Worm (Caenorhabditis elegans) whole organism, L1 larva: ENCODE measurements around the gene clec-79.
A peak's percentile ranks its signal among the peaks of the same experiment; 100 is the strongest.

Source experiments
- C16A3.4 ChIP-seq: fragments of 150-350 bp; optimal IDR thresholded peaks from 2 replicates; lab custom pipeline; 2014; ENCODE audit warnings: missing biosample characterization, missing genetic modification characterization
- C34B4.2 ChIP-seq: sonication (generic microtip); optimal IDR thresholded peaks from 2 replicates; lab custom pipeline; 2017; ENCODE audit warnings: mild to moderate bottlenecking, missing genetic modification characterization, missing compliant biosample characterization
- F16B12.6 ChIP-seq: fragments of 150-350 bp; optimal IDR thresholded peaks from 2 replicates; lab custom pipeline; 2014; ENCODE audit warnings: missing biosample characterization, missing genetic modification characterization
- aha-1 ChIP-seq: fragments of 150-350 bp; optimal IDR thresholded peaks from 2 replicates; lab custom pipeline; 2014; ENCODE audit warnings: missing biosample characterization, missing genetic modification characterization
- alr-1 ChIP-seq: fragments of 200-800 bp; sonication (Bioruptor generic); optimal IDR thresholded peaks from 2 replicates; lab custom pipeline; 2018; ENCODE audit warnings: borderline replicate concordance, mild to moderate bottlenecking, missing genetic modification characterization, missing compliant biosample characterization
- ceh-8 ChIP-seq: fragments of 200-800 bp; sonication (Bioruptor generic); optimal IDR thresholded peaks from 2 replicates; lab custom pipeline; 2018; ENCODE audit warnings: mild to moderate bottlenecking, missing genetic modification characterization, moderate library complexity, missing compliant biosample characterization
- ceh-88 ChIP-seq: fragments of 200-800 bp; sonication (Bioruptor generic); IDR thresholded peaks from 2 replicates; pipeline ENCODE4 v1.3.6; 2022; ENCODE audit warnings: missing genetic modification characterization, missing compliant biosample characterization
- dpl-1 ChIP-seq, 3 experiments: fragments of 150-350 bp in 2 of 3; sonication (generic microtip) in 1 of 3; optimal IDR thresholded peaks; 2 replicates each; lab custom pipeline; 2014 to 2017; ENCODE audit warnings: missing biosample characterization in 3 of 3, missing genetic modification characterization in 3 of 3, missing genetic modification reagents in 3 of 3
- dsc-1 ChIP-seq: sonication (generic microtip); optimal IDR thresholded peaks from 2 replicates; lab custom pipeline; 2016; ENCODE audit warnings: mild to moderate bottlenecking, missing genetic modification characterization, missing compliant biosample characterization
- efl-1 ChIP-seq, 4 experiments: fragments of 150-350 bp; optimal IDR thresholded peaks in 3 of 4; peaks in 1 of 4; 1 replicate in 1 of 4; 2 replicates in 3 of 4; lab custom pipeline; 2014; ENCODE audit warnings: missing biosample characterization in 2 of 4, missing genetic modification characterization in 2 of 4, missing genetic modification reagents in 2 of 4
- elt-3 ChIP-seq, 6 experiments: fragments of 150-350 bp in 1 of 6; sonication (generic microtip); optimal IDR thresholded peaks; 2 replicates each; lab custom pipeline; 2017 to 2018; ENCODE audit warnings: missing biosample characterization in 6 of 6, missing genetic modification characterization in 6 of 6, inconsistent platforms in 1 of 6
- fkh-10 ChIP-seq: sonication (generic microtip); optimal IDR thresholded peaks from 2 replicates; lab custom pipeline; 2017; ENCODE audit warnings: missing biosample characterization, missing genetic modification reagents, missing genetic modification characterization
- hlh-17 ChIP-seq: fragments of 200-800 bp; sonication (Bioruptor generic); optimal IDR thresholded peaks from 2 replicates; lab custom pipeline; 2018; ENCODE audit warnings: missing genetic modification characterization, mild to moderate bottlenecking, missing compliant biosample characterization, moderate library complexity, borderline replicate concordance
- hlh-4 ChIP-seq: sonication (generic microtip); optimal IDR thresholded peaks from 2 replicates; lab custom pipeline; 2016; ENCODE audit warnings: mild to moderate bottlenecking, missing genetic modification characterization, missing compliant biosample characterization
- hpl-2 ChIP-seq: fragments of 150-350 bp; optimal IDR thresholded peaks from 2 replicates; lab custom pipeline; 2014; ENCODE audit warnings: missing biosample characterization, missing genetic modification reagents, missing genetic modification characterization
- isw-1 ChIP-seq: fragments of 200-800 bp; sonication (Bioruptor generic); IDR thresholded peaks from 2 replicates; pipeline ENCODE4 v1.3.6; 2022; ENCODE audit warnings: missing genetic modification characterization, missing compliant biosample characterization
- lin-14 ChIP-seq: fragments of 200-800 bp; sonication (Bioruptor generic); optimal IDR thresholded peaks from 2 replicates; lab custom pipeline; 2018; ENCODE audit warnings: mild to moderate bottlenecking, missing genetic modification characterization, moderate library complexity, missing compliant biosample characterization
- lin-15B ChIP-seq: fragments of 150-350 bp; sonication (generic microtip); optimal IDR thresholded peaks from 3 replicates; lab custom pipeline; 2014; ENCODE audit warnings: missing biosample characterization, missing genetic modification characterization
- mab-9 ChIP-seq: fragments of 200-800 bp; sonication (Bioruptor generic); IDR thresholded peaks from 2 replicates; pipeline ENCODE4 v1.3.6; 2022; ENCODE audit warnings: missing genetic modification reagents, missing genetic modification characterization, missing compliant biosample characterization
- mdl-1 ChIP-seq, 2 experiments: fragments of 150-350 bp; optimal IDR thresholded peaks; 2 replicates each; lab custom pipeline; 2014 to 2017; ENCODE audit warnings: missing biosample characterization in 2 of 2, missing genetic modification characterization in 2 of 2, inconsistent platforms in 1 of 2
- mef-2 ChIP-seq: fragments of 150-350 bp; optimal IDR thresholded peaks from 2 replicates; lab custom pipeline; 2014; ENCODE audit warnings: missing biosample characterization, missing genetic modification characterization
- mep-1 ChIP-seq: fragments of 150-350 bp; optimal IDR thresholded peaks from 2 replicates; lab custom pipeline; 2014; ENCODE audit warnings: missing biosample characterization, missing genetic modification characterization
- nhr-12 ChIP-seq: sonication (generic microtip); optimal IDR thresholded peaks from 2 replicates; lab custom pipeline; 2017; ENCODE audit warnings: missing biosample characterization, missing genetic modification characterization
- nhr-19 ChIP-seq: fragments of 200-800 bp; sonication (Bioruptor generic); conservative IDR thresholded peaks from 2 replicates; pipeline ENCODE4 v1.3.6; 2022; ENCODE audit warnings: missing genetic modification characterization, missing compliant biosample characterization
- nhr-237 ChIP-seq: fragments of 150-350 bp; optimal IDR thresholded peaks from 2 replicates; lab custom pipeline; 2014; ENCODE audit warnings: missing biosample characterization, missing genetic modification characterization
- nhr-47 ChIP-seq: sonication (generic microtip); optimal IDR thresholded peaks from 2 replicates; lab custom pipeline; 2016; ENCODE audit warnings: mild to moderate bottlenecking, missing genetic modification characterization, moderate library complexity, missing compliant biosample characterization
- nhr-71 ChIP-seq: sonication (generic microtip); optimal IDR thresholded peaks from 2 replicates; lab custom pipeline; 2016; ENCODE audit warnings: mild to moderate bottlenecking, missing genetic modification characterization, moderate library complexity, missing compliant biosample characterization
- nhr-77 ChIP-seq: fragments of 150-350 bp; optimal IDR thresholded peaks from 2 replicates; lab custom pipeline; 2014; ENCODE audit warnings: missing biosample characterization, missing genetic modification characterization
- nhr-84 ChIP-seq: sonication (generic microtip); optimal IDR thresholded peaks from 2 replicates; lab custom pipeline; 2017; ENCODE audit warnings: missing biosample characterization, missing genetic modification characterization
- nhr-90 ChIP-seq: sonication (generic microtip); optimal IDR thresholded peaks from 2 replicates; lab custom pipeline; 2016; ENCODE audit warnings: mild to moderate bottlenecking, missing genetic modification characterization, missing compliant biosample characterization; ENCODE audit not compliant: poor library complexity
- pag-3 ChIP-seq: sonication (generic microtip); optimal IDR thresholded peaks from 2 replicates; lab custom pipeline; 2017; ENCODE audit warnings: missing genetic modification characterization, mild to moderate bottlenecking, missing compliant biosample characterization, antibody characterized with exemption, borderline replicate concordance; ENCODE audit not compliant: insufficient read depth
- pax-3 ChIP-seq: fragments of 200-800 bp; sonication (Bioruptor generic); optimal IDR thresholded peaks from 2 replicates; lab custom pipeline; 2018; ENCODE audit warnings: mild to moderate bottlenecking, missing genetic modification characterization, moderate library complexity, missing compliant biosample characterization
- rnt-1 ChIP-seq: sonication (generic microtip); optimal IDR thresholded peaks from 2 replicates; lab custom pipeline; 2016; ENCODE audit warnings: mild to moderate bottlenecking, missing genetic modification characterization, moderate library complexity, missing compliant biosample characterization
- skn-1 ChIP-seq: fragments of 150-350 bp; optimal IDR thresholded peaks from 2 replicates; lab custom pipeline; 2014; ENCODE audit warnings: missing biosample characterization, missing genetic modification characterization
- swsn-7 ChIP-seq: sonication (generic microtip); optimal IDR thresholded peaks from 2 replicates; lab custom pipeline; 2016; ENCODE audit warnings: missing genetic modification characterization, missing compliant biosample characterization
- tlp-1 ChIP-seq: fragments of 150-350 bp; optimal IDR thresholded peaks from 2 replicates; lab custom pipeline; 2014; ENCODE audit warnings: missing biosample characterization, missing genetic modification characterization
- unc-62 ChIP-seq: fragments of 150-350 bp; optimal IDR thresholded peaks from 2 replicates; lab custom pipeline; 2014; ENCODE audit warnings: missing biosample characterization, missing genetic modification reagents, missing genetic modification characterization
- vab-15 ChIP-seq: sonication (generic microtip); optimal IDR thresholded peaks from 2 replicates; lab custom pipeline; 2017; ENCODE audit warnings: missing genotype, mild to moderate bottlenecking, missing genetic modification characterization, missing compliant biosample characterization
- xbp-1 ChIP-seq: sonication (generic microtip); optimal IDR thresholded peaks from 2 replicates; lab custom pipeline; 2016; ENCODE audit warnings: missing genetic modification characterization, missing compliant biosample characterization
- zip-4 ChIP-seq: fragments of 200-800 bp; sonication (Bioruptor generic); optimal IDR thresholded peaks from 2 replicates; lab custom pipeline; 2018; ENCODE audit warnings: mild to moderate bottlenecking, missing genetic modification characterization, moderate library complexity, missing compliant biosample characterization
- ztf-11 ChIP-seq, 2 experiments: sonication (generic microtip); optimal IDR thresholded peaks; 2 replicates each; lab custom pipeline; 2016 to 2017; ENCODE audit warnings: missing genetic modification characterization in 2 of 2, missing biosample characterization in 1 of 2, missing compliant biosample characterization in 1 of 2

clec-79 gene

ce11 chrIV:3995384-3995783, 22.2 kb downstream of the clec-79 start, which contains the start of gene F47C12.7:
F47C12.7 (minus strand) TSS chrIV:3995484.
- TF ChIP-seq efl-1 (optimal IDR thresholded peaks at IDR 0.05; lab: Kevin White, UChicago) (no peak), efl-1 (GFP tag; optimal IDR thresholded peaks at IDR 0.05 in 1 of 2; lab: Kevin White, UChicago) (peak in 1 of 2 experiments; percentile 60), mdl-1 (tag; optimal IDR thresholded peaks at IDR 0.05; lab: Kevin White, UChicago) (no peak)

DNA sequence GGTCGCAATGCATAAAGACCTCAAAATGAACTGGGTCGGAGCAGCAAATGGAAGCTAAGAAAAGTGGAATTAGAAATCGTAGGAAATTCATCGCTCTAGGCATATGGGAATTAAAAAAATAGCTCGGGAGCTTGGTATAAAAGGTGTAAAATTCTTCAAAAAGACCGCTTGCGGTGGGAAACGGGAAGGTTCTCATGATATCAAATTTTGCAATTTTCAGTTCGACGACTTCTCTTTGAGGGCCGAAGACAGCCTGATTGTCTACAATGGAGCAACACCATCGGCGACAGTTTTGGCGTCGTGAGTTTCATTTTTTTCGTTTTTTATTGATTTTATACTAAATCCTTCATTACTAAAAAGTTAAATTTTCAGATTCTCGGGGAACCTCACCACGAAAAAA, 25.4 kb downstream of the clec-79 start, which contains the start of gene F47C12.8:
Gene F47C12.8 (minus strand): TSS at position 101 of the 400 bp plus-strand sequence.
- TF ChIP-seq F16B12.6 = no peak
- no peak for TF ChIP-seq alr-1 (tag; lab: Kevin White, UChicago)
- TF ChIP-seq nhr-19 (GFP tag; lab: Robert Waterston, UW) = no peak
- no peak for TF ChIP-seq ceh-8 (GFP tag; lab: Kevin White, UChicago)

DNA sequence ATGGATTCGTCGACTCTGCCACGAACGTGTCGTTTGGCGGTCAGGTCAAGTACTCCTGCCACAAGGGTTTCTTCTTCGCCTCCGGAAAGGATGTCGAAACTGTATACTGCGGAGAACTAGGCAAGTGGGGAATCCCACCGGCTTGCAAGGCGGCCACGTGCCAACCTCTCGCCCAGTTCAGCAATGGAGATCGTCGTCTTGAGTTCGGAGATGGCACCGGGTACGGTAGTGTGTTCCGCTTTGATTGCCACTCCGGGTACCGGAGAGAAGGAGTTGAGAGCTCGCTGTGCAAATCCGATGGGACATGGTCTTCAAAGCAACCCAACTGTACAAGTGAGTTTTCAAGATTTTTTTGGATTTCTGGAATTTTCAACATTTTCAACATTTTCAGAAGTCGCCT, 26.5 kb downstream of the clec-79 start:
- no peak for TF ChIP-seq nhr-90 (tag; lab: Kevin White, UChicago)
- TF ChIP-seq zip-4 = no peak
- no peak for TF ChIP-seq mdl-1 (tag; optimal IDR thresholded peaks at IDR 0.05; lab: Kevin White, UChicago)
- TF ChIP-seq isw-1 = no peak
- no peak for TF ChIP-seq nhr-237 (tag; lab: Kevin White, UChicago)
- no peak for TF ChIP-seq unc-62 (GFP tag; lab: Kevin White, UChicago)
- no peak for TF ChIP-seq nhr-19 (GFP tag; lab: Robert Waterston, UW)
- no peak for TF ChIP-seq vab-15 (tag; lab: Kevin White, UChicago)
- no peak for TF ChIP-seq aha-1 (tag; lab: Kevin White, UChicago)
- TF ChIP-seq lin-14 (GFP tag; lab: Kevin White, UChicago) = no peak
- no peak for TF ChIP-seq nhr-12 (tag; lab: Kevin White, UChicago)
- no peak for TF ChIP-seq hlh-17 (GFP tag; lab: Kevin White, UChicago)
- no peak for TF ChIP-seq elt-3 (tag; optimal IDR thresholded peaks at IDR 0.05; lab: Kevin White, UChicago)
- TF ChIP-seq ztf-11 (tag; optimal IDR thresholded peaks at IDR 0.05; lab: Kevin White, UChicago) = no peak
- TF ChIP-seq swsn-7 (tag; lab: Kevin White, UChicago) = no peak
- no peak for TF ChIP-seq ceh-88
- TF ChIP-seq nhr-77 = no peak
- no peak for TF ChIP-seq C16A3.4 (tag; lab: Kevin White, UChicago)
- TF ChIP-seq mep-1 (tag; lab: Kevin White, UChicago) = no peak

DNA sequence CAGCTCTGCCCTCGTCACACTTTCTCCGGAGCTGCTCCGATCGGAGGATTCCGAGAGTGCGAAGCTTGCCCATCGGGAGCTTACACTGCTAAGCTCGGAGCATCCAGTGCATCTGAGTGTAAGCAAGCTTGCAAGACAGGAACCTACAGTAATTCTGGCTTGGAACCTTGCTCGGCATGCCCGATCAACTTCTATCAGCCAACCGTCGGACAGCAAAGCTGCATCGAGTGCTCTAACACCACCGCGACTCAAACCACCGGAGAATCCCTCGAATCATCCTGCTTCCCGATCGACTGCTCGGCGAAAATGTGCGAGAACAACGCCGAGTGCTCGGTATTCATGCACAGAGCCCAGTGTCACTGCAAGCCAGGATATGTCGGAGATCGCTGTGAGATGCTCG, 31.1 kb downstream of the clec-79 start:
- no peak for TF ChIP-seq pag-3 (tag; lab: Kevin White, UChicago)
- no peak for TF ChIP-seq efl-1 (optimal IDR thresholded peaks at IDR 0.05; lab: Kevin White, UChicago)
- no peak for TF ChIP-seq efl-1 (GFP tag; optimal IDR thresholded peaks at IDR 0.05 in 1 of 2; lab: Kevin White, UChicago)
- no peak for TF ChIP-seq skn-1 (tag; lab: Kevin White, UChicago)
- TF ChIP-seq vab-15 (tag; lab: Kevin White, UChicago) = no peak
- no peak for TF ChIP-seq hlh-4 (tag; lab: Kevin White, UChicago)
- no peak for TF ChIP-seq nhr-71 (tag; lab: Kevin White, UChicago)
- no peak for TF ChIP-seq lin-14 (GFP tag; lab: Kevin White, UChicago)
- no peak for TF ChIP-seq mab-9
- TF ChIP-seq pax-3 (tag; lab: Kevin White, UChicago) = no peak
- no peak for TF ChIP-seq dpl-1 (GFP tag; optimal IDR thresholded peaks at IDR 0.05; lab: Kevin White, UChicago)
- TF ChIP-seq nhr-47 = no peak
- no peak for TF ChIP-seq C34B4.2 (tag; lab: Kevin White, UChicago)
- TF ChIP-seq zip-4 = no peak
- no peak for TF ChIP-seq mdl-1 (tag; optimal IDR thresholded peaks at IDR 0.05; lab: Kevin White, UChicago)

DNA sequence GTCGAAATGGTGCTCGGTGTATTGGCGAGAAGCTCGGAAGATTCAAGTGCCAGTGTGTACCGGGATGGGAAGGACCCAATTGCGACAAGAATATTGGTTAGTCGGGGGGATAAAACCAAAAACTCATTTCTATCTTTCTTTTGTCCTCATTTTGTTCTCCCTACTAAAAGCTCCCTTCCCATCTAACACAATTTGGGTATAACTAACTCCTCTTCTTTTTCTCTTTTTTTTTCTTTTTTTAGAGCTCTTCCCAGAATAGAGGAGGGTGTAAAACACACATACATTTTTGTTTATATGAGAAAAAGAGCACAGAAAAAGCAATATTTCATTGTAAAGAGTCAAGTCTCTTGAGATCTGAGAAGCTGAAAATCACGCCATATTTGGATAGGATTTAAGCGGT, 32.0 kb downstream of the clec-79 start:
- TF ChIP-seq tlp-1 (tag; lab: Kevin White, UChicago) = no peak
- peak; percentile 42 for TF ChIP-seq fkh-10 (GFP tag; lab: Kevin White, UChicago)
- no peak for TF ChIP-seq lin-15B
- TF ChIP-seq rnt-1 = no peak
- no peak for TF ChIP-seq mef-2 (tag; lab: Kevin White, UChicago)
- no peak for TF ChIP-seq xbp-1
- no peak for TF ChIP-seq dsc-1
- no peak for TF ChIP-seq hlh-4 (tag; lab: Kevin White, UChicago)
- no peak for TF ChIP-seq nhr-84 (tag; lab: Kevin White, UChicago)
- TF ChIP-seq hlh-17 (GFP tag; lab: Kevin White, UChicago) = no peak
- TF ChIP-seq ceh-88 = no peak
- no peak for TF ChIP-seq hpl-2 (GFP tag; lab: Kevin White, UChicago)
- peak; percentile 58 for TF ChIP-seq lin-14 (GFP tag; lab: Kevin White, UChicago)
